Worm (Caenorhabditis elegans) whole organism, L4 larva: ENCODE measurements around the gene fat-7.

Experiments used
- Y48G9A.11 ChIP-seq: fragments of 200-800 bp; sonication (Bioruptor generic); IDR thresholded peaks from 2 replicates; pipeline ENCODE4 v1.3.6; 2022; ENCODE audit warnings: missing genetic modification reagents, missing genetic modification characterization, missing compliant biosample characterization
- ZK546.5 ChIP-seq, 2 experiments: sonication (generic microtip); optimal IDR thresholded peaks; 2 replicates each; lab custom pipeline; 2017; ENCODE audit warnings: missing biosample characterization in 2 of 2, missing genetic modification characterization in 2 of 2
- aha-1 ChIP-seq: fragments of 150-350 bp; peaks from one replicate; lab custom pipeline; 2014; ENCODE audit warnings: missing biosample characterization, missing genetic modification characterization
- arid-1 ChIP-seq: fragments of 200-800 bp; sonication (Bioruptor generic); conservative IDR thresholded peaks from 2 replicates; pipeline ENCODE4 v1.3.6; 2022; ENCODE audit warnings: missing genetic modification reagents, missing genetic modification characterization, missing compliant biosample characterization
- ceh-32 ChIP-seq: sonication (generic microtip); optimal IDR thresholded peaks from 2 replicates; lab custom pipeline; 2016; ENCODE audit warnings: mild to moderate bottlenecking, missing genetic modification characterization, missing compliant biosample characterization; ENCODE audit not compliant: poor library complexity
- ceh-44 ChIP-seq: fragments of 200-800 bp; sonication (Bioruptor generic); IDR thresholded peaks from 2 replicates; pipeline ENCODE4 v1.3.6; 2022; ENCODE audit warnings: missing genetic modification reagents, missing genetic modification characterization, missing compliant biosample characterization
- ceh-62 ChIP-seq: sonication (generic microtip); optimal IDR thresholded peaks from 2 replicates; lab custom pipeline; 2017; ENCODE audit warnings: missing biosample characterization, missing genetic modification characterization
- ceh-82 ChIP-seq: sonication (generic microtip); optimal IDR thresholded peaks from 2 replicates; lab custom pipeline; 2017; ENCODE audit warnings: missing biosample characterization, missing genetic modification characterization
- cey-2 ChIP-seq: sonication (generic microtip); optimal IDR thresholded peaks from 3 replicates; lab custom pipeline; 2017; ENCODE audit warnings: missing genetic modification characterization, mild to moderate bottlenecking, missing compliant biosample characterization, antibody characterized with exemption, borderline replicate concordance; ENCODE audit not compliant: insufficient read depth
- ctbp-1 ChIP-seq: fragments of 200-800 bp; sonication (Bioruptor generic); IDR thresholded peaks from 2 replicates; pipeline ENCODE4 v1.3.6; 2022; ENCODE audit warnings: missing genetic modification reagents, missing genetic modification characterization, missing compliant biosample characterization
- daf-16 ChIP-seq, 3 experiments: sonication (generic microtip); optimal IDR thresholded peaks; 2 replicates each; lab custom pipeline; 2016 to 2017; ENCODE audit warnings: missing genetic modification characterization in 3 of 3, missing genetic modification reagents in 3 of 3, mild to moderate bottlenecking in 2 of 3, missing compliant biosample characterization in 2 of 3, missing biosample characterization in 1 of 3, moderate library complexity in 1 of 3
- daf-19 ChIP-seq: fragments of 200-800 bp; sonication (Bioruptor generic); conservative IDR thresholded peaks from 2 replicates; pipeline ENCODE4 v1.3.6; 2022; ENCODE audit warnings: missing genetic modification characterization, missing compliant biosample characterization
- dmd-6 ChIP-seq: fragments of 200-800 bp; sonication (Bioruptor generic); IDR thresholded peaks from 2 replicates; pipeline ENCODE4 v1.3.6; 2022; ENCODE audit warnings: missing genetic modification reagents, missing genetic modification characterization, missing compliant biosample characterization
- dve-1 ChIP-seq: sonication (generic microtip); optimal IDR thresholded peaks from 2 replicates; lab custom pipeline; 2017; ENCODE audit warnings: antibody characterized with exemption, mild to moderate bottlenecking, missing genetic modification characterization, missing compliant biosample characterization; ENCODE audit not compliant: insufficient read depth
- egl-43 ChIP-seq: fragments of 200-800 bp; sonication (Bioruptor generic); IDR thresholded peaks from 2 replicates; pipeline ENCODE4 v1.3.6; 2022; ENCODE audit warnings: missing genetic modification reagents, missing genetic modification characterization, missing compliant biosample characterization
- hlh-11 ChIP-seq: fragments of 200-800 bp; sonication (Bioruptor generic); optimal IDR thresholded peaks from 2 replicates; lab custom pipeline; 2018; ENCODE audit warnings: mild to moderate bottlenecking, missing genetic modification characterization, missing compliant biosample characterization
- hlh-30 ChIP-seq: sonication (generic microtip); optimal IDR thresholded peaks from 2 replicates; lab custom pipeline; 2017; ENCODE audit warnings: antibody characterized with exemption, mild to moderate bottlenecking, missing genetic modification characterization, missing compliant biosample characterization; ENCODE audit not compliant: insufficient read depth
- lim-7 ChIP-seq: fragments of 200-800 bp; sonication (Bioruptor generic); IDR thresholded peaks from 2 replicates; pipeline ENCODE4 v1.3.6; 2022; ENCODE audit warnings: missing genetic modification characterization, missing compliant biosample characterization
- lir-3 ChIP-seq: sonication (generic microtip); optimal IDR thresholded peaks from 2 replicates; lab custom pipeline; 2016; ENCODE audit warnings: mild to moderate bottlenecking, missing genetic modification characterization, missing compliant biosample characterization
- mes-2 ChIP-seq: sonication (generic microtip); optimal IDR thresholded peaks from 2 replicates; lab custom pipeline; 2016; ENCODE audit warnings: missing genotype, mild to moderate bottlenecking, missing genetic modification characterization, missing compliant biosample characterization; ENCODE audit not compliant: poor library complexity, severe bottlenecking
- nhr-102 ChIP-seq: sonication (generic microtip); optimal IDR thresholded peaks from 2 replicates; lab custom pipeline; 2016; ENCODE audit warnings: mild to moderate bottlenecking, missing genetic modification characterization, moderate library complexity, missing compliant biosample characterization
- nhr-11 ChIP-seq: fragments of 150-350 bp; optimal IDR thresholded peaks from 2 replicates; lab custom pipeline; 2014; ENCODE audit warnings: missing biosample characterization, missing genetic modification characterization
- nhr-28 ChIP-seq: fragments of 150-350 bp; optimal IDR thresholded peaks from 2 replicates; lab custom pipeline; 2014; ENCODE audit warnings: missing biosample characterization, missing genetic modification characterization
- nhr-48 ChIP-seq: sonication (generic microtip); optimal IDR thresholded peaks from 2 replicates; lab custom pipeline; 2016; ENCODE audit warnings: mild to moderate bottlenecking, missing genetic modification characterization, missing compliant biosample characterization
- nhr-77 ChIP-seq: fragments of 150-350 bp; optimal IDR thresholded peaks from 2 replicates; lab custom pipeline; 2014; ENCODE audit warnings: missing biosample characterization, missing genetic modification characterization
- pqm-1 ChIP-seq: sonication (generic microtip); optimal IDR thresholded peaks from 2 replicates; lab custom pipeline; 2017; ENCODE audit warnings: missing biosample characterization, missing genetic modification characterization
- sdz-12 ChIP-seq: fragments of 200-800 bp; sonication (Bioruptor generic); optimal IDR thresholded peaks from 2 replicates; lab custom pipeline; 2018; ENCODE audit warnings: mild to moderate bottlenecking, missing genetic modification characterization, missing compliant biosample characterization
- vab-7 ChIP-seq: fragments of 200-800 bp; sonication (Bioruptor generic); IDR thresholded peaks from 2 replicates; pipeline ENCODE4 v1.3.6; 2022; ENCODE audit warnings: missing genetic modification reagents, missing genetic modification characterization, missing compliant biosample characterization
- zag-1 ChIP-seq: fragments of 150-350 bp; optimal IDR thresholded peaks from 2 replicates; lab custom pipeline; 2014; ENCODE audit warnings: missing biosample characterization, missing genetic modification characterization

The fat-7 gene

ce11 chrV:7157089-7157488 is 4.1 kb upstream of the fat-7 start, which contains the start of gene ugt-39 (continued):
- TF ChIP-seq hlh-30 (tag; lab: Kevin White, UChicago) (peak; percentile 1), dve-1 (tag; lab: Kevin White, UChicago) (peak; percentile 16), ceh-82 (tag; lab: Kevin White, UChicago) (no peak), Y48G9A.11 (GFP tag; lab: Robert Waterston, UW) (no peak), nhr-28 (tag; lab: Kevin White, UChicago) (peak; percentile 87), daf-19 (GFP tag; lab: Robert Waterston, UW) (no peak), nhr-102 (peak; percentile 68), ceh-44 (no peak), hlh-11 (peak; percentile 52)

DNA sequence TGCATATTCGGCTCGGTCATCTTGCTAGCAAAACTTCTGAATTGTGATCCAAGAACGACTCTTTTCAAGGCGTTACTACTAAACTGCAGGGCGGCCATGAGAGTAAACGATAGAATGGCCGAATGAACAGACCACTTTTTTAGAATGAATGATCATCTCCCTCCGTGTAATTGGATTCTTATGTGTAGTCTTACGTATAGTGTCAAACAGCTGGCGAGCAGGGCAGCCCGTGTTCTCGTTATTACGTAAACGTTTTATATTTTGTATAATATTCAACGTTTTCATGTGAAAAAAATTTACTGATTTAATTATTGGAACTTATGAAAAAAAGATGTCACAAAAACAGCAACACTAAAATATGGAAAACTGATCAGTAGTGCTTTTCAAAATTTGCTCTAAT is 3.1 kb upstream of the fat-7 start, which contains the start of gene F10D2.10:
Gene F10D2.10 (minus strand): TSS at position 101 of the 400 bp plus-strand sequence.
- TF ChIP-seq aha-1 (tag; lab: Kevin White, UChicago) = peak; percentile 68
- no peak for TF ChIP-seq vab-7 (GFP tag; lab: Robert Waterston, UW)

DNA sequence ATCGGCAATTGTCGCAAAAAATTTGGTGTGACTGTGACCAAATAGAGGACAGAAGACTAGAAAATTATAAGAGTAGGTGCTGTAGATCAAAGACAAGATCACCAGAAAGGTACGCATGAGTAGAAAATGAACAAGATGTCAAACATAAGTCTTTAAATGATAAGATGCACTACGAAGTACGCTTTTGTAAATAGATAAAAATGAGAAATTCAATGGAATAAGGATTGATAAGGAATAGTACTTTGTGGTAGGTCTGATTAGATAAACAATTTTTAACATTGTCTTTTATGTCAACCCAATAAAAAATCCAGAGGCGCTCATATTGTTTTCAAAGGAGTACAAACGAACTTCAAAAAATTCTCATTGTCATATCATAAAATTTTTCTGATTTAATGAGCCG is 2.4 kb downstream of the fat-7 start, which contains the start of gene F10D2.8:
Gene F10D2.8 (minus strand): TSS at position 145 of the 400 bp plus-strand sequence.
- TF ChIP-seq nhr-11 = no peak
- peak; percentile 99 for TF ChIP-seq nhr-28 (tag; lab: Kevin White, UChicago)
- no peak for TF ChIP-seq ceh-32 (tag; lab: Kevin White, UChicago)
- peak; percentile 69 for TF ChIP-seq dve-1 (tag; lab: Kevin White, UChicago)
- no peak for TF ChIP-seq cey-2 (tag; lab: Kevin White, UChicago)
- peak; percentile 85 for TF ChIP-seq dmd-6 (GFP tag; lab: Robert Waterston, UW)
- peak; percentile 36 for TF ChIP-seq nhr-48 (tag; lab: Kevin White, UChicago)
- no peak for TF ChIP-seq lim-7 (GFP tag; lab: Robert Waterston, UW)
- no peak for TF ChIP-seq ceh-62 (tag; lab: Kevin White, UChicago)
- no peak for TF ChIP-seq sdz-12 (GFP tag; lab: Kevin White, UChicago)
- peak; percentile 26 for TF ChIP-seq nhr-77 (tag; lab: Kevin White, UChicago)
- TF ChIP-seq lir-3 (tag; lab: Kevin White, UChicago) = no peak
- TF ChIP-seq egl-43 (GFP tag; lab: Robert Waterston, UW) = no peak
- TF ChIP-seq nhr-102 = peak; percentile 52
- peak; percentile 62 for TF ChIP-seq pqm-1 (tag; lab: Kevin White, UChicago)
- TF ChIP-seq daf-16 (GFP tag; optimal IDR thresholded peaks at IDR 0.05; lab: Kevin White, UChicago) = no peak
- TF ChIP-seq daf-16 (tag; optimal IDR thresholded peaks at IDR 0.05; lab: Kevin White, UChicago) = peak; percentile 83

- TF ChIP-seq aha-1 (tag; lab: Kevin White, UChicago) (peak; percentile 62), daf-19 (GFP tag; lab: Robert Waterston, UW) (no peak)
- TF ChIP-seq, all 104 proteins: peak for 1
Measured at ce11 chrV:7147370-7147769, 5.6 kb downstream of the fat-7 start, which contains the start of gene ugt-38. ugt-38 (minus strand) TSS chrV:7147470.

ce11 chrV:7145250-7145850 is 7.6 kb downstream of the fat-7 start, which contains the start of gene ugt-37:
ugt-37 (minus strand) TSS chrV:7145318.
- TF ChIP-seq ctbp-1 (GFP tag; lab: Robert Waterston, UW) (no peak), mes-2 (tag; lab: Kevin White, UChicago) (no peak), arid-1 (GFP tag; lab: Robert Waterston, UW) (no peak), nhr-28 (tag; lab: Kevin White, UChicago) (peak; percentile 89), zag-1 (no peak), egl-43 (GFP tag; lab: Robert Waterston, UW) (no peak), nhr-102 (peak; percentile 92), ZK546.5 (tag; optimal IDR thresholded peaks at IDR 0.05; lab: Kevin White, UChicago) (no peak), aha-1 (tag; lab: Kevin White, UChicago) (peak; percentile 34)
- TF ChIP-seq, all 104 proteins: peak for 3
